Worm (Caenorhabditis elegans): ENCODE results near the gene T23B7.2.
"Not testable (repeated sequence)": the region's sequence is repeated elsewhere in the genome, so short reads cannot be mapped to it uniquely, and the experiment has no call there.

ce11 chrII:4872359-4872758 is 30.3 kb upstream of the T23B7.2 start:
- TF ChIP-seq nhr-111 (GFP tag; optimal IDR thresholded peaks at IDR 0.05); ZK337.2 (GFP tag; IDR thresholded peaks at IDR 0.05); dmd-9 (GFP tag; IDR thresholded peaks at IDR 0.05); hlh-11 (tag; optimal IDR thresholded peaks at IDR 0.05); dpl-1 (GFP tag; optimal IDR thresholded peaks at IDR 0.05); nhr-11 (tag; optimal IDR thresholded peaks at IDR 0.05); hmg-1.1 (GFP tag; IDR thresholded peaks at IDR 0.05); egl-27 (tag; optimal IDR thresholded peaks at IDR 0.05): not testable (repeated sequence)
